Worm (Caenorhabditis elegans) whole organism, L4 larva: ENCODE measurements around the gene T26C11.8.

Experiments
- Y48G9A.11 ChIP-seq: fragments of 200-800 bp; sonication (Bioruptor generic); IDR thresholded peaks from 2 replicates; pipeline ENCODE4 v1.3.6; 2022; ENCODE audit warnings: missing genetic modification reagents, missing genetic modification characterization, missing compliant biosample characterization
- ama-1 ChIP-seq: fragments of 150-350 bp; optimal IDR thresholded peaks from 2 replicates; lab custom pipeline; 2014; ENCODE audit warnings: inconsistent platforms, mixed read lengths
- ceh-28 ChIP-seq: fragments of 150-350 bp; optimal IDR thresholded peaks from 2 replicates; lab custom pipeline; 2014; ENCODE audit warnings: missing biosample characterization, missing genetic modification reagents, missing genetic modification characterization
- ceh-82 ChIP-seq: sonication (generic microtip); optimal IDR thresholded peaks from 2 replicates; lab custom pipeline; 2017; ENCODE audit warnings: missing biosample characterization, missing genetic modification characterization
- lin-15B ChIP-seq: fragments of 150-350 bp; sonication (generic microtip); optimal IDR thresholded peaks from 3 replicates; lab custom pipeline; 2014; ENCODE audit warnings: missing biosample characterization, missing genetic modification characterization
- mdl-1 ChIP-seq, 2 experiments: fragments of 150-350 bp in 1 of 2; sonication (generic microtip) in 1 of 2; optimal IDR thresholded peaks; 2 replicates each; lab custom pipeline; 2014 to 2017; ENCODE audit warnings: missing biosample characterization in 2 of 2, missing genetic modification characterization in 2 of 2
- mep-1 ChIP-seq: fragments of 150-350 bp; sonication (generic microtip); optimal IDR thresholded peaks from 3 replicates; lab custom pipeline; 2014; ENCODE audit warnings: missing biosample characterization, missing genetic modification characterization
- nhr-28 ChIP-seq: fragments of 150-350 bp; optimal IDR thresholded peaks from 2 replicates; lab custom pipeline; 2014; ENCODE audit warnings: missing biosample characterization, missing genetic modification characterization
- nhr-77 ChIP-seq: fragments of 150-350 bp; optimal IDR thresholded peaks from 2 replicates; lab custom pipeline; 2014; ENCODE audit warnings: missing biosample characterization, missing genetic modification characterization
- pha-4 ChIP-seq, 2 experiments: fragments of 150-350 bp in 1 of 2; fragments of 200-800 bp in 1 of 2; sonication (Bioruptor generic) in 1 of 2; IDR thresholded peaks in 1 of 2; optimal IDR thresholded peaks in 1 of 2; 2 replicates each; pipeline versions ENCODE4 v1.3.6 to Lab custom; 2014 to 2022; ENCODE audit warnings: missing genetic modification characterization in 2 of 2, missing genetic modification reagents in 2 of 2, missing biosample characterization in 1 of 2, missing compliant biosample characterization in 1 of 2
- skn-1 ChIP-seq: fragments of 150-350 bp; optimal IDR thresholded peaks from 2 replicates; lab custom pipeline; 2014; ENCODE audit warnings: missing biosample characterization, missing genetic modification characterization
- unc-62 ChIP-seq, 3 experiments: fragments of 150-350 bp in 1 of 3; sonication (generic microtip); optimal IDR thresholded peaks in 2 of 3; peaks in 1 of 3; 1 replicate in 1 of 3; 2 replicates in 2 of 3; lab custom pipeline; 2014 to 2017; ENCODE audit warnings: missing biosample characterization in 3 of 3, missing genetic modification characterization in 3 of 3, missing genetic modification reagents in 3 of 3, missing genotype in 1 of 3

ce11 chrX:1857777-1858176 is 2.7 kb upstream of the T26C11.8 start:
- TF ChIP-seq mep-1 (tag; lab: Kevin White, UChicago) = no peak
- TF ChIP-seq skn-1 (tag; lab: Kevin White, UChicago) = no peak
- TF ChIP-seq unc-62 (GFP tag; optimal IDR thresholded peaks at IDR 0.05 in 1 of 2; lab: Kevin White, UChicago) = no peak
- no peak for TF ChIP-seq unc-62 (tag; optimal IDR thresholded peaks at IDR 0.05; lab: Kevin White, UChicago)
- TF ChIP-seq nhr-28 (tag; lab: Kevin White, UChicago) = no peak
- TF ChIP-seq ceh-82 (tag; lab: Kevin White, UChicago) = no peak
- TF ChIP-seq ceh-28 (tag; lab: Kevin White, UChicago) = no peak
- no peak for TF ChIP-seq mdl-1 (tag; optimal IDR thresholded peaks at IDR 0.05; lab: Kevin White, UChicago)
- no peak for TF ChIP-seq pha-4 (GFP tag; IDR thresholded peaks at IDR 0.05; lab: Robert Waterston, UW)
- no peak for TF ChIP-seq pha-4 (tag; optimal IDR thresholded peaks at IDR 0.05; lab: Kevin White, UChicago)
- no peak for TF ChIP-seq ama-1 (lab: Kevin White, UChicago)
- no peak for TF ChIP-seq lin-15B (tag; lab: Kevin White, UChicago)
- TF ChIP-seq nhr-77 (tag; lab: Kevin White, UChicago) = no peak
- no peak for TF ChIP-seq Y48G9A.11
